Fruit fly (Drosophila melanogaster): ENCODE measurements around the gene cv-c.

DNA sequence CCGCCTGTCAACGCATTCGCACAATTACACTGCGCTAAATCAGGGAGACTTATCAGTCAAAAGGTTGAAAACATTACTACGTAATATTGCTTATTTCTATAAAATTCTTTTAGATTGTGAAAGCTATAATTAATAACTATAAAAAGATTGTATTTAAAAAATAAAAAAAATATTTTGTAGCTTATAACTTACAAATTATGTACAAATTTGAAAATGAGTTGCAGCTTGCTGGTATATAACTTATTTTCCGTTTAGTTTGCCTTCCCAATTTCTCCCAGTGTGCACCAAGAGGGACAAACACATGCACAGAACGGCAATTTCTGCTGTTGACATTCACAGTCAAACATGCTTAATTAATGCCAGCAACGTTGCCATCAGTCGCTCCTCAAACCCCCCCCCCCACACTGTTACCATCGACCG lies 127.8 kb downstream of the cv-c start:
- TF ChIP-seq ss (GFP tag; optimal IDR thresholded peaks at IDR 0.05) (peak; percentile 69 to 90), eg (GFP tag; IDR thresholded peaks at IDR 0.05) (peak; percentile 84), CG7368 (GFP tag; optimal IDR thresholded peaks at IDR 0.05) (peak; percentile 82), CG4318 (GFP tag; optimal IDR thresholded peaks at IDR 0.05) (peak; percentile 80), CG11902 (GFP tag; optimal IDR thresholded peaks at IDR 0.05) (peak; percentile 81), esn (GFP tag; optimal IDR thresholded peaks at IDR 0.05) (peak; percentile 83)

Data from whole organism, prepupa.